Worm (Caenorhabditis elegans): ENCODE measurements around the gene Y39E4B.11.

ce11 chrIII:13201079-13201478, 3.7 kb upstream of the Y39E4B.11 start:
- no peak for TF ChIP-seq aly-2 (tag; optimal IDR thresholded peaks at IDR 0.05)
- no peak for TF ChIP-seq isw-1 (GFP tag; IDR thresholded peaks at IDR 0.05)
- TF ChIP-seq snpc-4 (tag; optimal IDR thresholded peaks at IDR 0.05), result no peak
- TF ChIP-seq C16A3.4 (tag; optimal IDR thresholded peaks at IDR 0.05), result no peak
- TF ChIP-seq ztf-11 (tag; optimal IDR thresholded peaks at IDR 0.05), result no peak
- TF ChIP-seq mdl-1 (tag; optimal IDR thresholded peaks at IDR 0.05), result no peak
- no peak for TF ChIP-seq egl-27 (tag; optimal IDR thresholded peaks at IDR 0.05)
- no peak for TF ChIP-seq nhr-11 (tag; optimal IDR thresholded peaks at IDR 0.05)
- TF ChIP-seq nhr-237 (tag; optimal IDR thresholded peaks at IDR 0.05), result no peak
- no peak for TF ChIP-seq lin-39 (tag; optimal IDR thresholded peaks at IDR 0.05)

Measured in whole organism, L1 larva.